Fruit fly (Drosophila melanogaster) whole organism, prepupa: ENCODE results near the gene bru3.

Experiments
- CG10631 ChIP-seq: fragments of 200-800 bp; sonication (Bioruptor generic); optimal IDR thresholded peaks from 2 replicates; lab custom pipeline; 2016; ENCODE audit warnings: missing biosample characterization, missing genetic modification characterization
- CG10669 ChIP-seq: fragments of 200-800 bp; sonication (Bioruptor generic); optimal IDR thresholded peaks from 3 replicates; lab custom pipeline; 2018; ENCODE audit warnings: missing biosample characterization, mild to moderate bottlenecking, missing genetic modification characterization, moderate library complexity
- CG15336 ChIP-seq: fragments of 200-800 bp; sonication (Bioruptor generic); IDR thresholded peaks from 2 replicates; pipeline ENCODE4 v1.3.6; 2022; ENCODE audit warnings: missing biosample characterization, missing genetic modification characterization
- CG1621 ChIP-seq: fragments of 200-800 bp; sonication (Bioruptor generic); optimal IDR thresholded peaks from 3 replicates; lab custom pipeline; 2018; ENCODE audit warnings: missing biosample characterization, mild to moderate bottlenecking, missing genetic modification characterization
- CG32006 ChIP-seq: fragments of 200-800 bp; sonication (Bioruptor generic); optimal IDR thresholded peaks from 3 replicates; lab custom pipeline; 2017; ENCODE audit warnings: missing biosample characterization, mild to moderate bottlenecking, missing genetic modification characterization
- CG3919 ChIP-seq: fragments of 200-800 bp; sonication (Bioruptor generic); optimal IDR thresholded peaks from 3 replicates; lab custom pipeline; 2016; ENCODE audit warnings: missing biosample characterization, missing genetic modification characterization
- CG4318 ChIP-seq: fragments of 200-800 bp; sonication (Bioruptor generic); optimal IDR thresholded peaks from 3 replicates; lab custom pipeline; 2017; ENCODE audit warnings: missing biosample characterization, mild to moderate bottlenecking, missing genetic modification characterization
- CG6163 ChIP-seq: fragments of 200-800 bp; sonication (Bioruptor generic); IDR thresholded peaks from 3 replicates; pipeline ENCODE4 v1.3.6; 2022; ENCODE audit warnings: missing biosample characterization, missing genetic modification characterization
- CG6276 ChIP-seq: fragments of 200-800 bp; sonication (Bioruptor generic); optimal IDR thresholded peaks from 2 replicates; lab custom pipeline; 2017; ENCODE audit warnings: missing biosample characterization, mild to moderate bottlenecking, missing genetic modification characterization
- CG6808 ChIP-seq: fragments of 200-800 bp; sonication (Bioruptor generic); optimal IDR thresholded peaks from 3 replicates; lab custom pipeline; 2017; ENCODE audit warnings: missing biosample characterization, missing genetic modification characterization, mild to moderate bottlenecking, moderate library complexity, missing genetic modification reagents
- CG7368 ChIP-seq: fragments of 200-800 bp; sonication (Bioruptor generic); optimal IDR thresholded peaks from 3 replicates; lab custom pipeline; 2016; ENCODE audit warnings: missing biosample characterization, missing genetic modification characterization
- CG8119 ChIP-seq: fragments of 200-800 bp; sonication (Bioruptor generic); IDR thresholded peaks from 3 replicates; pipeline ENCODE4 v1.3.6; 2022; ENCODE audit warnings: missing biosample characterization, missing genetic modification characterization
- CG8319 ChIP-seq: fragments of 200-800 bp; sonication (Bioruptor generic); optimal IDR thresholded peaks from 3 replicates; lab custom pipeline; 2016; ENCODE audit warnings: missing biosample characterization, missing genetic modification characterization
- CG9139 ChIP-seq: fragments of 200-800 bp; sonication (Bioruptor generic); optimal IDR thresholded peaks from 3 replicates; lab custom pipeline; 2017; ENCODE audit warnings: missing biosample characterization, mild to moderate bottlenecking, missing genetic modification characterization
- Eip78C ChIP-seq: fragments of 200-800 bp; sonication (Bioruptor generic); peaks from one replicate; lab custom pipeline; 2016; ENCODE audit warnings: missing biosample characterization, missing genetic modification characterization
- Ets21C ChIP-seq: fragments of 200-800 bp; sonication (Bioruptor generic); optimal IDR thresholded peaks from 3 replicates; lab custom pipeline; 2016; ENCODE audit warnings: missing biosample characterization, missing genetic modification characterization
- Ets96B ChIP-seq: fragments of 200-800 bp; optimal IDR thresholded peaks from 2 replicates; lab custom pipeline; 2019; ENCODE audit warnings: missing biosample characterization, mild to moderate bottlenecking, missing genetic modification characterization, moderate library complexity
- Gug ChIP-seq: fragments of 200-800 bp; sonication (Bioruptor generic); IDR thresholded peaks from 2 replicates; pipeline ENCODE4 v1.3.6; 2022; ENCODE audit warnings: missing biosample characterization, missing genetic modification characterization
- Hr38 ChIP-seq: sonication (Bioruptor generic); optimal IDR thresholded peaks from 2 replicates; lab custom pipeline; 2016; ENCODE audit warnings: missing biosample characterization, missing genetic modification characterization
- Hr39 ChIP-seq: fragments of 200-800 bp; sonication (Bioruptor generic); optimal IDR thresholded peaks from 2 replicates; lab custom pipeline; 2016; ENCODE audit warnings: missing biosample characterization, missing genetic modification characterization
- Hr4 ChIP-seq: fragments of 200-800 bp; sonication (Bioruptor generic); optimal IDR thresholded peaks from 3 replicates; lab custom pipeline; 2016; ENCODE audit warnings: missing biosample characterization, missing genetic modification characterization
- Lpt ChIP-seq: fragments of 200-800 bp; sonication (Bioruptor generic); optimal IDR thresholded peaks from 3 replicates; lab custom pipeline; 2016; ENCODE audit warnings: missing biosample characterization, missing genetic modification characterization
- OdsH ChIP-seq: fragments of 200-800 bp; sonication (Bioruptor generic); optimal IDR thresholded peaks from 3 replicates; lab custom pipeline; 2016; ENCODE audit warnings: missing biosample characterization, missing genetic modification characterization
- Smox ChIP-seq: fragments of 200-800 bp; sonication (Bioruptor generic); optimal IDR thresholded peaks from 3 replicates; lab custom pipeline; 2016; ENCODE audit warnings: missing biosample characterization, missing genetic modification characterization
- Sox102F ChIP-seq: fragments of 200-800 bp; sonication (Bioruptor generic); optimal IDR thresholded peaks from 2 replicates; lab custom pipeline; 2016; ENCODE audit warnings: missing biosample characterization, mild to moderate bottlenecking, missing genetic modification characterization
- Sox14 ChIP-seq: fragments of 200-800 bp; sonication (Bioruptor generic); optimal IDR thresholded peaks from 3 replicates; lab custom pipeline; 2016; ENCODE audit warnings: missing biosample characterization, missing genetic modification characterization
- achi ChIP-seq: fragments of 200-800 bp; sonication (Bioruptor generic); optimal IDR thresholded peaks from 3 replicates; lab custom pipeline; 2016; ENCODE audit warnings: missing biosample characterization, missing genetic modification characterization
- cyc ChIP-seq: fragments of 200-800 bp; sonication (Bioruptor generic); optimal IDR thresholded peaks from 3 replicates; lab custom pipeline; 2016; ENCODE audit warnings: missing biosample characterization, missing genetic modification characterization
- esn ChIP-seq: fragments of 200-800 bp; sonication (Bioruptor generic); optimal IDR thresholded peaks from 2 replicates; lab custom pipeline; 2016; ENCODE audit warnings: missing biosample characterization, mild to moderate bottlenecking, missing genetic modification characterization, moderate library complexity
- fd59A ChIP-seq: fragments of 200-800 bp; sonication (Bioruptor generic); optimal IDR thresholded peaks from 2 replicates; lab custom pipeline; 2017; ENCODE audit warnings: missing biosample characterization, mild to moderate bottlenecking, missing genetic modification characterization, missing genetic modification reagents
- fkh ChIP-seq: fragments of 200-800 bp; sonication (Bioruptor generic); optimal IDR thresholded peaks from 3 replicates; lab custom pipeline; 2017; ENCODE audit warnings: missing biosample characterization, mild to moderate bottlenecking, missing genetic modification characterization, moderate library complexity
- lz ChIP-seq: fragments of 200-800 bp; sonication (Bioruptor generic); optimal IDR thresholded peaks from 3 replicates; lab custom pipeline; 2016; ENCODE audit warnings: missing biosample characterization, missing genetic modification characterization
- net ChIP-seq: fragments of 200-800 bp; sonication (Bioruptor generic); optimal IDR thresholded peaks from 3 replicates; lab custom pipeline; 2016; ENCODE audit warnings: missing biosample characterization, missing genetic modification characterization
- pdm3 ChIP-seq: fragments of 200-800 bp; sonication (Bioruptor generic); optimal IDR thresholded peaks from 3 replicates; lab custom pipeline; 2016; ENCODE audit warnings: missing biosample characterization, missing genetic modification characterization
- salr ChIP-seq, 2 experiments: fragments of 200-800 bp; sonication (Bioruptor generic); optimal IDR thresholded peaks; 3 replicates each; lab custom pipeline; 2016 to 2018; ENCODE audit warnings: missing biosample characterization in 2 of 2, missing genetic modification characterization in 2 of 2, mild to moderate bottlenecking in 1 of 2
- spab ChIP-seq: fragments of 200-800 bp; sonication (Bioruptor generic); optimal IDR thresholded peaks from 2 replicates; lab custom pipeline; 2017; ENCODE audit warnings: missing biosample characterization, mild to moderate bottlenecking, missing genetic modification characterization, missing genetic modification reagents
- ss ChIP-seq, 2 experiments: fragments of 200-800 bp; sonication (Bioruptor generic); optimal IDR thresholded peaks; 2 replicates in 1 of 2; 3 replicates in 1 of 2; lab custom pipeline; 2017 to 2018; ENCODE audit warnings: mild to moderate bottlenecking in 2 of 2, missing biosample characterization in 2 of 2, missing genetic modification characterization in 2 of 2, moderate library complexity in 1 of 2
- svp ChIP-seq: fragments of 200-800 bp; sonication (Bioruptor generic); peaks from one replicate; lab custom pipeline; 2016; ENCODE audit warnings: missing biosample characterization, missing genetic modification characterization
- topi ChIP-seq: fragments of 200-800 bp; sonication (Bioruptor generic); optimal IDR thresholded peaks from 3 replicates; lab custom pipeline; 2016; ENCODE audit warnings: missing biosample characterization, missing genetic modification characterization
- vri ChIP-seq: fragments of 200-800 bp; sonication (Bioruptor generic); optimal IDR thresholded peaks from 3 replicates; lab custom pipeline; 2016; ENCODE audit warnings: missing biosample characterization, mild to moderate bottlenecking, missing genetic modification characterization

The bru3 gene

DNA sequence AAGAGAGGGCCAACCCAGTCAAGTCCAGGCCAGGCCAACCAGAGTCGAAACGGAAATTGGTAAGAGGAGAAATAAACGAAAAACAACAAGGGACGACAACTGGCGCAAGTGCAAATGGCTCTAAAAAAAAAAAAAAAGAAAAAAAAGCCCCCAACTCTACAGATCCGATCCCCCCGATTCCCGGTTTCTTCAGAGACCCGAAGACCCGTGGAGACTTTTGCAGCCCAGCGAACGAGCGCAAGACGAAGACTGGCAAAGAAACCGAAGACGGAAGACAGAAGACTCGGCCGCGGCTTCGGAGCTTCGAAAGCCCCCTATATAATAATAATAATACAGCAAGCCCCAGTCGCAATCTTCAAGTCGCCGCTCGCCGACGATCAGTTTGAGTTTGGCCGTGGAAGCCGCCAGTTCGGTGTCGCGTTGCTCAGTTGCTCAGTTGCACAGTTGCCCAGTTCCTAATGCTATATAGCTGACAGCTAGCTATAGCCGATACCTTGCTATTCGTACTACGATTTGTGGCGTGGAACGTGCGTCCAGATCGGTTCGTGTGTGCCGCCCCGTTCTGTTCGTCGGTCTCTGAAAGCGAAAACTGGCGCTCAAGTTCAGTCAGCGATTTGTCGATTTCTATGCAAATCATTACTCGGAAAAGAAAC is 308.7 kb downstream of the bru3 start (continued):
- TF ChIP-seq Hr39 (no peak), CG6808 (peak; percentile 79), net (peak; percentile 72), lz (GFP tag; lab: Kevin White, UChicago) (no peak), CG7368 (GFP tag; lab: Kevin White, UChicago) (peak; percentile 57), Hr4 (GFP tag; lab: Kevin White, UChicago) (no peak), salr (GFP tag; optimal IDR thresholded peaks at IDR 0.05; lab: Kevin White, UChicago) (peak in 1 of 2 experiments; percentile 14), CG3919 (peak; percentile 59), Smox (GFP tag; lab: Kevin White, UChicago) (no peak), CG6163 (peak; percentile 93), CG15336 (GFP tag; lab: Robert Waterston, UW) (peak; percentile 67), achi (GFP tag; lab: Kevin White, UChicago) (peak; percentile 33), fkh (GFP tag; lab: Kevin White, UChicago) (no peak), Sox14 (GFP tag; lab: Kevin White, UChicago) (peak; percentile 35), Ets96B (peak; percentile 32), spab (GFP tag; lab: Kevin White, UChicago) (peak; percentile 72), ss (GFP tag; optimal IDR thresholded peaks at IDR 0.05; lab: Kevin White, UChicago) (peak; percentile 88 to 89), CG9139 (peak; percentile 88), Eip78C (GFP tag; lab: Kevin White, UChicago) (peak; percentile 88), svp (peak; percentile 85), esn (GFP tag; lab: Kevin White, UChicago) (peak; percentile 56), Hr38 (GFP tag; lab: Kevin White, UChicago) (no peak)
- TF ChIP-seq, all 60 proteins: peak for 40

dm6 chr3L:13490689-13491348 is 312.4 kb downstream of the bru3 start:
- no peak for TF ChIP-seq salr (GFP tag; optimal IDR thresholded peaks at IDR 0.05; lab: Kevin White, UChicago)
- peak; percentile 25 for TF ChIP-seq fkh (GFP tag; lab: Kevin White, UChicago)
- TF ChIP-seq Eip78C (GFP tag; lab: Kevin White, UChicago): peak; percentile 26
- no peak for TF ChIP-seq topi (GFP tag; lab: Kevin White, UChicago)
- no peak for TF ChIP-seq CG8119
- TF ChIP-seq CG10669 (GFP tag; lab: Kevin White, UChicago): no peak

- TF ChIP-seq fkh (GFP tag; lab: Kevin White, UChicago): peak; percentile 63
- no peak for TF ChIP-seq vri (GFP tag; lab: Kevin White, UChicago)
These were observed 313.9 kb downstream of the bru3 start for dm6 chr3L:13489193-13489752.

- TF ChIP-seq CG8319 (GFP tag; lab: Kevin White, UChicago) (peak; percentile 26), Sox14 (GFP tag; lab: Kevin White, UChicago) (peak; percentile 58), Lpt (GFP tag; lab: Kevin White, UChicago) (no peak), CG1621 (tag; lab: Kevin White, UChicago) (no peak), CG4318 (GFP tag; lab: Kevin White, UChicago) (peak; percentile 28), pdm3 (GFP tag; lab: Kevin White, UChicago) (peak; percentile 3), topi (GFP tag; lab: Kevin White, UChicago) (peak; percentile 58), OdsH (GFP tag; lab: Kevin White, UChicago) (peak; percentile 9), Smox (GFP tag; lab: Kevin White, UChicago) (peak; percentile 57), CG3919 (peak; percentile 14), vri (GFP tag; lab: Kevin White, UChicago) (no peak), CG15336 (GFP tag; lab: Robert Waterston, UW) (peak; percentile 40; the same call in 1 of the 2 replicates), Ets21C (GFP tag; lab: Kevin White, UChicago) (peak; percentile 19), net (peak; percentile 50), CG6163 (peak; percentile 63; the same call in 2 of the 3 replicates), Gug (GFP tag; lab: Robert Waterston, UW) (peak; percentile 30; the same call in 1 of the 2 replicates), Hr39 (peak; percentile 62), CG6276 (GFP tag; lab: Kevin White, UChicago) (no peak), CG32006 (GFP tag; lab: Kevin White, UChicago) (peak; percentile 47), Sox102F (GFP tag; lab: Kevin White, UChicago) (peak; percentile 60), fd59A (GFP tag; lab: Kevin White, UChicago) (no peak), lz (GFP tag; lab: Kevin White, UChicago) (peak; percentile 50), cyc (GFP tag; lab: Kevin White, UChicago) (peak; percentile 58), CG10631 (GFP tag; lab: Kevin White, UChicago) (peak; percentile 25)
These were observed 314.9 kb downstream of the bru3 start for dm6 chr3L:13488129-13488876.
